Worm (Caenorhabditis elegans) whole organism, young adult: Measurements from ENCODE around the gene rfth-1.

Experiments
- B0261.1 ChIP-seq: sonication (generic microtip); optimal IDR thresholded peaks from 2 replicates; lab custom pipeline; 2016; ENCODE audit warnings: mild to moderate bottlenecking, missing genetic modification characterization, moderate library complexity, missing compliant biosample characterization
- ama-1 ChIP-seq, 3 experiments: fragments of 150-350 bp in 1 of 3; sonication (generic microtip) in 2 of 3; optimal IDR thresholded peaks; 2 replicates each; lab custom pipeline; 2014 to 2018; ENCODE audit warnings: missing biosample characterization in 2 of 3, missing genetic modification characterization in 2 of 3, missing genetic modification reagents in 2 of 3
- bed-2 ChIP-seq: fragments of 200-800 bp; sonication (Bioruptor generic); IDR thresholded peaks from 2 replicates; pipeline ENCODE4 v1.3.6; 2022; ENCODE audit warnings: missing genetic modification reagents, missing genetic modification characterization, missing compliant biosample characterization
- chd-7 ChIP-seq: sonication (generic microtip); optimal IDR thresholded peaks from 2 replicates; lab custom pipeline; 2016; ENCODE audit warnings: mild to moderate bottlenecking, missing genetic modification characterization, moderate library complexity, missing compliant biosample characterization
- lin-54 ChIP-seq: fragments of 200-800 bp; sonication (Bioruptor generic); optimal IDR thresholded peaks from 2 replicates; lab custom pipeline; 2018; ENCODE audit warnings: mild to moderate bottlenecking, missing genetic modification characterization, missing compliant biosample characterization
- snpc-4 ChIP-seq, 5 experiments: fragments of 150-350 bp in 1 of 5; sonication (generic microtip) in 4 of 5; optimal IDR thresholded peaks; 2 replicates each; lab custom pipeline; 2014 to 2018; ENCODE audit warnings: missing genetic modification characterization in 5 of 5, missing biosample characterization in 3 of 5, antibody characterized with exemption in 2 of 5, mild to moderate bottlenecking in 2 of 5, missing compliant biosample characterization in 2 of 5, missing genotype in 2 of 5, moderate library complexity in 2 of 5, missing genetic modification reagents in 1 of 5
- unc-130 ChIP-seq: sonication (generic microtip); optimal IDR thresholded peaks from 2 replicates; lab custom pipeline; 2016; ENCODE audit warnings: missing genetic modification reagents, missing genetic modification characterization, missing compliant biosample characterization
- ztf-26 ChIP-seq: sonication (generic microtip); optimal IDR thresholded peaks from 2 replicates; lab custom pipeline; 2017; ENCODE audit warnings: missing genetic modification characterization, missing compliant biosample characterization

DNA sequence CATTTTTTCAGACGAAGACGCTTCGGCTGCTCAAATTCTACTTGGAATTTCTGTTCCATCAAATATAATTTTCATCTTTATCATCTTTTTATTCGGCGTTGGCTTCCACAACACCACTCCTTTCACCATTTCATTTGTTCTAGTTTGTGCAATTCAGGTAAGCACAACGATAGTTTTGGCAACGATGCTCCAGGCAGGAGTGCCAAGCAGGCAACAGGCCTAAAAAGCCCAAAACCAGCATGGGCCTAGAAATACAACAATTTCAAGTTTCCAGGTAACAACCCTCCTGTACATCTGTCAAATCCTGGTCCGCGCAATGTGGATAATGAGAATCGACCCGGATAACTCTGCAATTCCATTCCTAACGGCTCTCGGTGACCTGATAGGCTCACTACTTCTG, 30.1 kb upstream of the rfth-1 start:
- TF ChIP-seq unc-130 (GFP tag; lab: Kevin White, UChicago) (no peak), ama-1 (optimal IDR thresholded peaks at IDR 0.05; lab: Kevin White, UChicago) (no peak), ama-1 (GFP tag; optimal IDR thresholded peaks at IDR 0.05; lab: Kevin White, UChicago) (no peak), snpc-4 (GFP tag; optimal IDR thresholded peaks at IDR 0.05; lab: Kevin White, UChicago) (no peak), snpc-4 (tag; optimal IDR thresholded peaks at IDR 0.05; lab: Kevin White, UChicago) (no peak), ztf-26 (tag; lab: Kevin White, UChicago) (no peak), B0261.1 (tag; lab: Kevin White, UChicago) (no peak), bed-2 (GFP tag; lab: Robert Waterston, UW) (no peak), chd-7 (tag; lab: Kevin White, UChicago) (no peak), lin-54 (no peak)
